Fruit fly (Drosophila melanogaster) whole organism, embryonic: ENCODE data around the gene CG1965.

Source experiments
- Atf-2 ChIP-seq: fragments of 200-800 bp; sonication (Bioruptor generic); optimal IDR thresholded peaks from 2 replicates; lab custom pipeline; 2016; ENCODE audit warnings: missing biosample characterization, missing genetic modification characterization
- Awh ChIP-seq: fragments of 200-800 bp; sonication (Bioruptor generic); IDR thresholded peaks from 2 replicates; pipeline ENCODE4, ENCODE4 v1.3.6; 2022; ENCODE audit warnings: missing biosample characterization, missing genetic modification characterization
- CG1024 ChIP-seq: fragments of 200-800 bp; sonication (Bioruptor generic); IDR thresholded peaks from 2 replicates; pipeline ENCODE4 v1.3.6; 2022; ENCODE audit warnings: missing biosample characterization, missing genetic modification characterization
- CG12104 ChIP-seq: fragments of 200-800 bp; sonication (Bioruptor generic); optimal IDR thresholded peaks from 3 replicates; lab custom pipeline; 2016; ENCODE audit warnings: missing biosample characterization, missing genetic modification characterization
- CG12769 ChIP-seq: fragments of 200-800 bp; sonication (Bioruptor generic); optimal IDR thresholded peaks from 2 replicates; lab custom pipeline; 2019; ENCODE audit warnings: missing biosample characterization, mild to moderate bottlenecking, missing genetic modification characterization, moderate library complexity
- CG16813 ChIP-seq: fragments of 200-800 bp; sonication (Bioruptor generic); IDR thresholded peaks from 3 replicates; pipeline ENCODE4 v1.3.6; 2022; ENCODE audit warnings: missing biosample characterization, missing genetic modification characterization; ENCODE audit not compliant: partially characterized antibody
- CG16815 ChIP-seq: fragments of 200-800 bp; sonication (Bioruptor generic); optimal IDR thresholded peaks from 3 replicates; lab custom pipeline; 2017; ENCODE audit warnings: missing biosample characterization, mild to moderate bottlenecking, missing genetic modification characterization
- CG17359 ChIP-seq: fragments of 200-800 bp; sonication (Bioruptor generic); optimal IDR thresholded peaks from 3 replicates; lab custom pipeline; 2018; ENCODE audit warnings: missing biosample characterization, mild to moderate bottlenecking, missing genetic modification characterization, moderate library complexity
- CG1832 ChIP-seq: fragments of 200-800 bp; sonication (Bioruptor generic); optimal IDR thresholded peaks from 2 replicates; lab custom pipeline; 2017; ENCODE audit warnings: missing biosample characterization, mild to moderate bottlenecking, missing genetic modification characterization, inconsistent platforms
- CG18599 ChIP-seq: fragments of 200-800 bp; sonication (Bioruptor generic); optimal IDR thresholded peaks from 3 replicates; lab custom pipeline; 2017; ENCODE audit warnings: missing biosample characterization, missing genetic modification characterization, mild to moderate bottlenecking, moderate library complexity, missing genetic modification reagents
- CG32532 ChIP-seq: fragments of 200-800 bp; sonication (Bioruptor generic); IDR thresholded peaks from 2 replicates; pipeline ENCODE4 v1.3.6; 2022; ENCODE audit warnings: missing biosample characterization, missing genetic modification characterization
- CG33213 ChIP-seq: fragments of 200-800 bp; sonication (Bioruptor generic); optimal IDR thresholded peaks from 3 replicates; lab custom pipeline; 2016; ENCODE audit warnings: missing biosample characterization, missing genetic modification characterization
- CG34422 ChIP-seq: fragments of 200-800 bp; sonication (Bioruptor generic); IDR thresholded peaks from 3 replicates; pipeline ENCODE4 v1.3.6; 2022; ENCODE audit warnings: missing biosample characterization, missing genetic modification characterization
- CG4328 ChIP-seq: fragments of 200-800 bp; sonication (Bioruptor generic); optimal IDR thresholded peaks from 3 replicates; lab custom pipeline; 2017; ENCODE audit warnings: missing biosample characterization, missing genetic modification reagents, missing genetic modification characterization
- CG4360 ChIP-seq: fragments of 200-800 bp; sonication (Bioruptor generic); IDR thresholded peaks from 2 replicates; pipeline ENCODE4 v1.3.6; 2022; ENCODE audit warnings: missing biosample characterization, missing genetic modification characterization
- CG6654 ChIP-seq: fragments of 200-800 bp; sonication (Bioruptor generic); optimal IDR thresholded peaks from 2 replicates; lab custom pipeline; 2017; ENCODE audit warnings: missing biosample characterization, mild to moderate bottlenecking, missing genetic modification characterization
- CG7372 ChIP-seq: fragments of 200-800 bp; sonication (Bioruptor generic); IDR thresholded peaks from 2 replicates; pipeline ENCODE4 v1.3.6; 2022; ENCODE audit warnings: missing biosample characterization, missing genetic modification characterization
- CG7786 ChIP-seq: fragments of 200-800 bp; sonication (Bioruptor generic); optimal IDR thresholded peaks from 2 replicates; lab custom pipeline; 2016; ENCODE audit warnings: missing biosample characterization, missing genetic modification characterization
- CG8281 ChIP-seq: fragments of 200-800 bp; sonication (Bioruptor generic); optimal IDR thresholded peaks from 2 replicates; lab custom pipeline; 2018; ENCODE audit warnings: missing biosample characterization, mild to moderate bottlenecking, missing genetic modification characterization, moderate library complexity
- CG9437 ChIP-seq: fragments of 200-800 bp; sonication (Bioruptor generic); optimal IDR thresholded peaks from 2 replicates; lab custom pipeline; 2018; ENCODE audit warnings: missing biosample characterization, mild to moderate bottlenecking, missing genetic modification characterization
- CG9727 ChIP-seq: fragments of 200-800 bp; sonication (Bioruptor generic); optimal IDR thresholded peaks from 3 replicates; lab custom pipeline; 2017; ENCODE audit warnings: missing biosample characterization, mild to moderate bottlenecking, missing genetic modification characterization
- Gsc ChIP-seq: fragments of 200-800 bp; sonication (Bioruptor generic); IDR thresholded peaks from 2 replicates; pipeline ENCODE4 v1.3.6; 2022; ENCODE audit warnings: missing biosample characterization, missing genetic modification characterization
- Med ChIP-seq: fragments of 200-800 bp; sonication (Bioruptor generic); peaks from one replicate; lab custom pipeline; 2016; ENCODE audit warnings: missing biosample characterization, missing genetic modification characterization, mild to moderate bottlenecking, inconsistent platforms, moderate library complexity
- Mes4 ChIP-seq: fragments of 200-800 bp; sonication (Bioruptor generic); optimal IDR thresholded peaks from 2 replicates; lab custom pipeline; 2016; ENCODE audit warnings: missing biosample characterization, missing genetic modification characterization
- Nf-YB ChIP-seq: fragments of 200-800 bp; sonication (Bioruptor generic); optimal IDR thresholded peaks from 3 replicates; lab custom pipeline; 2019; ENCODE audit warnings: missing biosample characterization, mild to moderate bottlenecking, missing genetic modification characterization, moderate library complexity
- Nf-YC ChIP-seq: fragments of 200-800 bp; optimal IDR thresholded peaks from 3 replicates; lab custom pipeline; 2019; ENCODE audit warnings: missing biosample characterization, mild to moderate bottlenecking, missing genetic modification characterization, moderate library complexity
- Scr ChIP-seq: fragments of 200-800 bp; sonication (Bioruptor generic); IDR thresholded peaks from 2 replicates; pipeline ENCODE4 v1.3.6; 2022; ENCODE audit warnings: missing biosample characterization, missing genetic modification characterization; ENCODE audit not compliant: partially characterized antibody
- Sox102F ChIP-seq: fragments of 200-800 bp; sonication (Bioruptor generic); optimal IDR thresholded peaks from 2 replicates; lab custom pipeline; 2018; ENCODE audit warnings: missing biosample characterization, mild to moderate bottlenecking, missing genetic modification characterization, moderate library complexity
- Spps ChIP-seq: fragments of 200-800 bp; sonication (Bioruptor generic); optimal IDR thresholded peaks from 2 replicates; lab custom pipeline; 2018; ENCODE audit warnings: missing biosample characterization, mild to moderate bottlenecking, missing genetic modification characterization
- ash1 ChIP-seq: fragments of 200-800 bp; sonication (Bioruptor generic); optimal IDR thresholded peaks from 2 replicates; lab custom pipeline; 2018; ENCODE audit warnings: missing biosample characterization, mild to moderate bottlenecking, missing genetic modification characterization
- bsh ChIP-seq, 2 experiments: fragments of 200-800 bp; sonication (Bioruptor generic); optimal IDR thresholded peaks; 2 replicates each; lab custom pipeline; 2017 to 2018; ENCODE audit warnings: mild to moderate bottlenecking in 2 of 2, missing biosample characterization in 2 of 2, missing genetic modification characterization in 2 of 2, moderate library complexity in 1 of 2
- cato ChIP-seq: fragments of 200-800 bp; sonication (Bioruptor generic); optimal IDR thresholded peaks from 2 replicates; lab custom pipeline; 2016; ENCODE audit warnings: missing biosample characterization, missing genetic modification characterization, borderline replicate concordance
- cg ChIP-seq: fragments of 200-800 bp; sonication (Bioruptor generic); optimal IDR thresholded peaks from 3 replicates; lab custom pipeline; 2019; ENCODE audit warnings: missing biosample characterization, mild to moderate bottlenecking, missing genetic modification characterization, moderate library complexity
- dysf ChIP-seq: fragments of 200-800 bp; sonication (Bioruptor generic); IDR thresholded peaks from 3 replicates; pipeline ENCODE4 v1.3.6; 2022; ENCODE audit warnings: missing biosample characterization, missing genetic modification characterization
- gce ChIP-seq: fragments of 200-800 bp; sonication (Bioruptor generic); IDR thresholded peaks from 3 replicates; pipeline ENCODE4 v1.3.6; 2022; ENCODE audit warnings: missing biosample characterization, missing genetic modification characterization
- gem ChIP-seq: fragments of 200-800 bp; sonication (Bioruptor generic); optimal IDR thresholded peaks from 2 replicates; lab custom pipeline; 2019; ENCODE audit warnings: missing biosample characterization, mild to moderate bottlenecking, missing genetic modification characterization, moderate library complexity
- gt ChIP-seq: fragments of 200-800 bp; sonication (Bioruptor generic); IDR thresholded peaks from 2 replicates; pipeline ENCODE4 v1.3.6; 2022; ENCODE audit warnings: missing biosample characterization, missing genetic modification characterization
- ind ChIP-seq: fragments of 200-800 bp; sonication (Bioruptor generic); optimal IDR thresholded peaks from 3 replicates; lab custom pipeline; 2016; ENCODE audit warnings: missing biosample characterization, missing genetic modification characterization
- inv ChIP-seq: fragments of 200-800 bp; sonication (Bioruptor generic); IDR thresholded peaks from 2 replicates; pipeline ENCODE4 v1.3.6; 2022; ENCODE audit warnings: missing biosample characterization, missing genetic modification characterization; ENCODE audit not compliant: partially characterized antibody
- kah ChIP-seq: fragments of 200-800 bp; sonication (Bioruptor generic); optimal IDR thresholded peaks from 2 replicates; lab custom pipeline; 2018; ENCODE audit warnings: missing biosample characterization, mild to moderate bottlenecking, missing genetic modification characterization
- knrl ChIP-seq: fragments of 200-800 bp; sonication (Bioruptor generic); IDR thresholded peaks from 3 replicates; pipeline ENCODE4 v1.3.6; 2022; ENCODE audit warnings: missing biosample characterization, missing genetic modification characterization; ENCODE audit not compliant: partially characterized antibody
- mam ChIP-seq: fragments of 200-800 bp; sonication (Bioruptor generic); optimal IDR thresholded peaks from 3 replicates; lab custom pipeline; 2016; ENCODE audit warnings: missing biosample characterization, missing genetic modification characterization
- p53 ChIP-seq: fragments of 200-800 bp; sonication (Bioruptor generic); optimal IDR thresholded peaks from 2 replicates; lab custom pipeline; 2016; ENCODE audit warnings: missing biosample characterization, missing genetic modification characterization
- pb ChIP-seq: fragments of 200-800 bp; sonication (Bioruptor generic); optimal IDR thresholded peaks from 3 replicates; lab custom pipeline; 2016; ENCODE audit warnings: missing biosample characterization, missing genetic modification characterization
- pfk ChIP-seq: fragments of 200-800 bp; sonication (Bioruptor generic); optimal IDR thresholded peaks from 2 replicates; lab custom pipeline; 2018; ENCODE audit warnings: missing biosample characterization, mild to moderate bottlenecking, missing genetic modification characterization, moderate library complexity
- ranshi ChIP-seq: fragments of 200-800 bp; sonication (Bioruptor generic); IDR thresholded peaks from 2 replicates; pipeline ENCODE4 v1.3.6; 2022; ENCODE audit warnings: missing biosample characterization, missing genetic modification characterization
- slp2 ChIP-seq: fragments of 200-800 bp; sonication (Bioruptor generic); optimal IDR thresholded peaks from 2 replicates; lab custom pipeline; 2016; ENCODE audit warnings: missing biosample characterization, missing genetic modification characterization
- tll ChIP-seq, 2 experiments: fragments of 200-800 bp in 1 of 2; fragments of >200 bp in 1 of 2; sonication (Bioruptor generic) in 1 of 2; optimal IDR thresholded peaks; 2 replicates each; lab custom pipeline; 2017 to 2019; ENCODE audit warnings: missing biosample characterization in 2 of 2, missing genetic modification characterization in 2 of 2, mild to moderate bottlenecking in 1 of 2, moderate library complexity in 1 of 2
- unpg ChIP-seq: fragments of 200-800 bp; sonication (Bioruptor generic); optimal IDR thresholded peaks from 3 replicates; lab custom pipeline; 2018; ENCODE audit warnings: missing biosample characterization, mild to moderate bottlenecking, missing genetic modification characterization, moderate library complexity
- zf30C ChIP-seq: fragments of 200-800 bp; sonication (Bioruptor generic); optimal IDR thresholded peaks from 3 replicates; lab custom pipeline; 2018; ENCODE audit warnings: missing biosample characterization, mild to moderate bottlenecking, missing genetic modification characterization
- zfh1 ChIP-seq: fragments of 200-800 bp; sonication (Bioruptor generic); IDR thresholded peaks from 3 replicates; pipeline ENCODE4 v1.3.6; 2022; ENCODE audit warnings: missing biosample characterization, missing genetic modification characterization

Gene CG1965

dm6 chr3R:7075712-7076183 is 8.5 kb downstream of the CG1965 start (continued):
- TF ChIP-seq tll (GFP tag; optimal IDR thresholded peaks at IDR 0.05; lab: Kevin White, UChicago) (peak; percentile 21 to 84), mam (GFP tag; lab: Kevin White, UChicago) (peak; percentile 95), CG4328 (GFP tag; lab: Kevin White, UChicago) (peak; percentile 57), cato (GFP tag; lab: Kevin White, UChicago) (peak; percentile 71), Gsc (GFP tag; lab: Robert Waterston, UW) (no peak), inv (no peak), CG12104 (peak; percentile 87), CG16813 (GFP tag; lab: Robert Waterston, UW) (no peak), cg (no peak), ranshi (no peak), ind (GFP tag; lab: Kevin White, UChicago) (peak; percentile 93), Scr (no peak), Spps (tag; lab: Kevin White, UChicago) (peak; percentile 73), Awh (GFP tag; lab: Robert Waterston, UW) (no peak), CG17359 (peak; percentile 94), gt (no peak), kah (GFP tag; lab: Kevin White, UChicago) (peak; percentile 73), dysf (GFP tag; lab: Robert Waterston, UW) (no peak), bsh (GFP tag; optimal IDR thresholded peaks at IDR 0.05; lab: Kevin White, UChicago) (peak; percentile 63 to 93), pb (GFP tag; lab: Kevin White, UChicago) (peak; percentile 85), Atf-2 (peak; percentile 86), CG9437 (GFP tag; lab: Kevin White, UChicago) (peak; percentile 80), Sox102F (GFP tag; lab: Kevin White, UChicago) (peak; percentile 91), CG8281 (tag; lab: Kevin White, UChicago) (peak; percentile 65), Nf-YC (tag; lab: Kevin White, UChicago) (peak; percentile 60), CG7786 (GFP tag; lab: Kevin White, UChicago) (peak; percentile 92), gce (GFP tag; lab: Robert Waterston, UW) (no peak), CG32532 (no peak), CG9727 (GFP tag; lab: Kevin White, UChicago) (peak; percentile 92), CG33213 (GFP tag; lab: Kevin White, UChicago) (peak; percentile 89), p53 (peak; percentile 47), CG1024 (GFP tag; lab: Robert Waterston, UW) (no peak), Mes4 (GFP tag; lab: Kevin White, UChicago) (peak; percentile 86), ash1 (GFP tag; lab: Kevin White, UChicago) (peak; percentile 68), zf30C (GFP tag; lab: Kevin White, UChicago) (peak; percentile 94), CG1832 (GFP tag; lab: Kevin White, UChicago) (no peak), CG6654 (GFP tag; lab: Kevin White, UChicago) (peak; percentile 73), knrl (GFP tag; lab: Robert Waterston, UW) (no peak), CG7372 (GFP tag; lab: Robert Waterston, UW) (no peak)

- TF ChIP-seq CG12769 (tag; lab: Kevin White, UChicago): no peak
- TF ChIP-seq gem (tag; lab: Kevin White, UChicago): peak; percentile 23
- no peak for TF ChIP-seq slp2 (GFP tag; lab: Kevin White, UChicago)
- TF ChIP-seq unpg (GFP tag; lab: Kevin White, UChicago): peak; percentile 14
- TF ChIP-seq CG16815 (GFP tag; lab: Kevin White, UChicago): no peak
- peak; percentile 9 for TF ChIP-seq CG18599
- peak; percentile 80 for TF ChIP-seq Med
- 0 out of 3 replicates have a peak, but pooled peaks have one; percentile 23 for TF ChIP-seq zfh1 (GFP tag; lab: Robert Waterston, UW)
- 0 out of 2 replicates have a peak, but pooled peaks have one; percentile 14 for TF ChIP-seq CG4360 (GFP tag; lab: Robert Waterston, UW)
- TF ChIP-seq CG34422 (GFP tag; lab: Robert Waterston, UW): no peak
- peak; percentile 24 for TF ChIP-seq pfk (GFP tag; lab: Kevin White, UChicago)
- no peak for TF ChIP-seq Nf-YB (GFP tag; lab: Kevin White, UChicago)
Measured at dm6 chr3R:7076293-7076981, 9.2 kb downstream of the CG1965 start.
